Fruit fly (Drosophila melanogaster) whole organism, wandering third instar larva: ENCODE measurements around the gene CG11583.

Experiments
- CG9705 ChIP-seq: fragments of 200-800 bp; sonication (Bioruptor generic); optimal IDR thresholded peaks from 2 replicates; lab custom pipeline; 2018; ENCODE audit warnings: missing biosample characterization, mild to moderate bottlenecking, missing genetic modification characterization
- CrebA ChIP-seq: fragments of 200-800 bp; sonication (Bioruptor generic); optimal IDR thresholded peaks from 2 replicates; lab custom pipeline; 2016; ENCODE audit warnings: missing biosample characterization, mild to moderate bottlenecking, missing genetic modification characterization, borderline replicate concordance
- Hr83 ChIP-seq: fragments of 200-300 bp; sonication (Bioruptor generic); optimal IDR thresholded peaks from 2 replicates; lab custom pipeline; 2016; ENCODE audit warnings: missing biosample characterization, mild to moderate bottlenecking, missing genetic modification characterization, moderate library complexity; ENCODE audit not compliant: poor library complexity, severe bottlenecking
- Myc ChIP-seq: fragments of >200 bp; optimal IDR thresholded peaks from 2 replicates; lab custom pipeline; 2017
- dmrt93B ChIP-seq: fragments of 200-800 bp; sonication (Bioruptor generic); optimal IDR thresholded peaks from 2 replicates; lab custom pipeline; 2018; ENCODE audit warnings: missing biosample characterization, mild to moderate bottlenecking, missing genetic modification characterization
- dsf ChIP-seq: sonication (Bioruptor generic); optimal IDR thresholded peaks from 2 replicates; lab custom pipeline; 2016; ENCODE audit warnings: missing biosample characterization, missing genetic modification characterization, borderline replicate concordance
- h ChIP-seq: fragments of 200-800 bp; sonication (Bioruptor generic); optimal IDR thresholded peaks from 3 replicates; lab custom pipeline; 2016; ENCODE audit warnings: missing biosample characterization, mild to moderate bottlenecking, missing genetic modification characterization
- lola ChIP-seq: fragments of >200 bp; optimal IDR thresholded peaks from 2 replicates; lab custom pipeline; 2017; ENCODE audit warnings: missing biosample characterization, missing genetic modification characterization
- psq ChIP-seq: fragments of 200-800 bp; sonication (Bioruptor generic); optimal IDR thresholded peaks from 3 replicates; lab custom pipeline; 2017; ENCODE audit warnings: missing biosample characterization, mild to moderate bottlenecking, missing genetic modification characterization, moderate library complexity
- sage ChIP-seq: fragments of 200-800 bp; sonication (Bioruptor generic); optimal IDR thresholded peaks from 2 replicates; lab custom pipeline; 2016; ENCODE audit warnings: missing biosample characterization, mild to moderate bottlenecking, missing genetic modification characterization
- sv ChIP-seq: fragments of 200-800 bp; sonication (Bioruptor generic); optimal IDR thresholded peaks from 3 replicates; lab custom pipeline; 2016; ENCODE audit warnings: missing biosample characterization, missing genetic modification characterization
- usp ChIP-seq: fragments of >200 bp; optimal IDR thresholded peaks from 2 replicates; lab custom pipeline; 2017; ENCODE audit warnings: missing biosample characterization, missing genetic modification characterization

DNA sequence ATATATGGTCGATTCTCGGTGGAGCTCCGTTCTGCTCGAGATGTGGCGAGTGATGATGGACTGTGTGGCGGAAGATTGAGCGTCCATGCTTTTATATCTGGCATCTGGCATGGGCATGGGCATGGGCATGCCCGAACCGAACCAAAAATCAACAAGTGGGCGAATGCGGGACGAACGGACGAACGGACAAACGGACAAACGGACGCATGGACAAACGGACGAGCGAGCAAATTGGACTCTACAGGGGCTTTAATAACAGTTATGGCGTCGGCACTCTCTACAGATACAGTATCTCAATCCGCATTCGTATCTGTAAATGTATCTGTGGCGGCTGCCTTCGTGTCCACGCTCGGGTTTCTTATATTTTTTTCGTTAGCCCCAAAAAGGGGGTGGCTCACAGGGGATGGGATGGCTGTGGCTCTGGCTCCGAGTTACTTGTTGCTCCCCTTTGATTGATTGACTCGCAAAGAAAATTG lies 46.5 kb downstream of the CG11583 start, which contains the start of gene ImpL2:
- no peak for TF ChIP-seq sv (GFP tag; lab: Kevin White, UChicago)
- no peak for TF ChIP-seq Hr83 (GFP tag; lab: Kevin White, UChicago)
- TF ChIP-seq usp (GFP tag; lab: Kevin White, UChicago): no peak
- TF ChIP-seq dmrt93B (GFP tag; lab: Kevin White, UChicago): no peak
- no peak for TF ChIP-seq lola (GFP tag; lab: Kevin White, UChicago)
- no peak for TF ChIP-seq h (GFP tag; lab: Kevin White, UChicago)
- TF ChIP-seq psq (GFP tag; lab: Kevin White, UChicago): no peak
- TF ChIP-seq dsf: no peak
- TF ChIP-seq CrebA (GFP tag; lab: Kevin White, UChicago): no peak
- no peak for TF ChIP-seq sage (GFP tag; lab: Kevin White, UChicago)
- TF ChIP-seq Myc: no peak
- TF ChIP-seq CG9705 (GFP tag; lab: Kevin White, UChicago): no peak
